Worm (Caenorhabditis elegans): ENCODE data around the gene cgt-3.

DNA sequence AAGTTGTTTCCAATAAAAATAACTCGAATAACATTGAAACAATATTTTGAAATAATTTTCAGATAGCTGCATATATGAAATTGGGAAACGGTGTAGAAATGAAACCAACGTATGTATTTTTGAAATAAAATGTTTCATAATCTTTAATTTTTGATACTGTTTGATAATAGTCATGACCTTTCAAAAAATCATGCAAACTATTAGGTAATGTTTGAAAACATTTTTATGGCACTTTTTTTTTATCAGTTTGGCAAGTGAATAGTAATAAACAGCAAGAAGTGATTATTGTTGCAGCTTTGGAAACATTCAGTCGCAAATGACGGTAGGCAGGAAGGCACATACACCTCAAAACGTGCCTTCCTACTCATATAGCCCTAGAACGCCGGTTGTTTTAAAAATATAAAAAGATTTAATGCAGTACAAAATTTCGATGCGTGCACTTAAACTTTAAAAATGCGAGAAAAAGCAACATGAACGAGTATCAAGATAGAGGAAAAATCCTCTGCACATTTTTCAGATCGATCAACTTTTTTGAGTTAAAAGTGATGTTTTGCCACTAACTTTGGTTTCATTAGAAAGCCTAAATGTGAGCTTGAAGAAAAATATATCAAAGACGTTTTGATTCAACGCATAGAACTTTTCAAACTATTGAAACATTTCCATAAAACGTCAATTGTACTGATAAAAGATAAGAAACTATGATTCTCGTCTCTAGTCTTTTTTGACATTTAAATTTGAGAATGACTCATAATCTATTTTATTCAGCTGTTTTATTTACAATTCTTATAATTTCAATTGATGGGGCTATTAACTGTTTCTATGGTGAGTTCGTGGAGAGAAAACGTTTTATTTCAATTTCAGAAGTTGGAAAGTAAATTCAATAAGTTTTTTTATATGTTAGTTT, 45.5 kb upstream of the cgt-3 start, which contains the start of gene F55C12.19:
- TF ChIP-seq him-1 (tag; optimal IDR thresholded peaks at IDR 0.05) (no peak), W03F9.2 (tag; optimal IDR thresholded peaks at IDR 0.05) (no peak), dao-5 (tag; optimal IDR thresholded peaks at IDR 0.05) (no peak)
